Worm (Caenorhabditis elegans): ENCODE results near the gene C17G10.10.

The C17G10.10 gene

DNA sequence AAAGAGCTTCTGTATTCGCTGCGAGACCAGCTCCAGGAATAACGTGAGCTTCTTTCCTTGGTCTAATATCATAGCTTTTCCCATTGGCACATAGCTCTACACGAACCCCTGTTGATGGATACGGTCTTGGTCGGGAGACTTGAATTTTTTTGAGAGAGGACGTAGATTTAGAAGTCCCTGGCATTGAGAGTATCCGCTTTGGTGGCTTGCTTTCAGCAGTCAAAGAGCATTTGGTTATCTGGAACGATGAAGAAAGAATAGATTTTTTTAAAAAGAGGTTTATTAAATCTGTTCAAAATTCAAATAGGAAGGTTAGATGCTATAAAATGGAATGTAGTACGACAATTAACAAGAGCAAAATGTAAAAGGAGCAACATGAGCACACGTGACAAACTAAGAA is 9.5 kb downstream of the C17G10.10 start, which contains the start of gene C17G10.13 (continued):
- no peak for TF ChIP-seq ceh-100 (GFP tag; IDR thresholded peaks at IDR 0.05)

DNA sequence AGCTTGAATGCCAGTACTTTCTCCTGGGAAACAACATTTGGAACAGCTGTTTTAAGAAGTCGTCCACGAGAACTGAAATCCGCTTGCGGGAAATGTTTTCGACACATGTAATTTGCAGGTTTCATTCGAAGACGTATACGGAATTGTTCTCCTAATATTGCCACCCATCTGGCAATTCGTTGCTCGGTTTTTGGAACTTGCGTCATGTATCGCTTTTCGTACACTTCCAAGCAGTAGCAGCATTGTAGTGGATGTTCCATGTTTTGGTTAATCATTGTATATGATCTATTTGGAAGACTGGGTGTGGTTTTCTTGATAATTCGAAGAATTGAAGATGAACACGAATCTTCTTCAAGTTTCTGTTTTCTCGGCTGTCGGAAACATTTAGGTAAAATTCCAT is 11.4 kb downstream of the C17G10.10 start:
- TF ChIP-seq ama-1 (optimal IDR thresholded peaks at IDR 0.05) = no peak
- no peak for TF ChIP-seq ama-1 (GFP tag; optimal IDR thresholded peaks at IDR 0.05)
- no peak for TF ChIP-seq madf-3 (GFP tag; IDR thresholded peaks at IDR 0.05)
- TF ChIP-seq K11D2.4 (GFP tag; IDR thresholded peaks at IDR 0.05) = no peak
- no peak for TF ChIP-seq mxl-1 (tag; optimal IDR thresholded peaks at IDR 0.05)
- TF ChIP-seq B0336.3 (GFP tag; IDR thresholded peaks at IDR 0.05) = no peak
- no peak for TF ChIP-seq egl-44 (GFP tag; IDR thresholded peaks at IDR 0.05)
- TF ChIP-seq snpc-3.4 (tag; optimal IDR thresholded peaks at IDR 0.05) = no peak
- no peak for TF ChIP-seq ztf-28 (GFP tag; IDR thresholded peaks at IDR 0.05)
- no peak for TF ChIP-seq sptf-2 (GFP tag; optimal IDR thresholded peaks at IDR 0.05)
- TF ChIP-seq hmg-20 (GFP tag; IDR thresholded peaks at IDR 0.05) = no peak
- no peak for TF ChIP-seq snpc-1.3 (tag; optimal IDR thresholded peaks at IDR 0.05; ENCODE audit: insufficient read depth)
- no peak for TF ChIP-seq mel-28 (tag; optimal IDR thresholded peaks at IDR 0.05; ENCODE audit: borderline replicate concordance)
- no peak for TF ChIP-seq xnd-1 (tag; optimal IDR thresholded peaks at IDR 0.05)
- no peak for TF ChIP-seq fkh-3 (tag; optimal IDR thresholded peaks at IDR 0.05)

DNA sequence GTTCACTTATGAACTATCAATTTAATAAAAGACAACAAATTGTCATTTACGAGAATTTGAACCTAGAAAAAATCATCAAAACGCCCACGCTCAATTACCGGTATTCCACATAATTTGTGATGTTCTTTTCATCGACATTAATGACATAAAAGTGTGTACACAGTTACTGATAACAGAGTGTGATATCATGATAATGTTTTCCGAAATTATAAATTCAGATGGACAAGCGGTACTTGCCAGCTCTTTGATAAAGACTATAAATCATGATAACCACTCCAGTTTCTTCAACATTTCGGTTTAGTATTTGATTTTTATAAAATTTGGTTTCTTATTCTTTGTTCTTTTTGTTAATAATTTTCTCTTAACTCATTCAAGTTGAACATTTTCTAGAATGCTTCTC is 13.4 kb downstream of the C17G10.10 start, which contains the start of gene lys-8:
lys-8 (plus strand) TSS at position 391 of the 400 bp plus-strand sequence.
- TF ChIP-seq zim-3 (tag; optimal IDR thresholded peaks at IDR 0.05) (no peak), unc-130 (GFP tag; optimal IDR thresholded peaks at IDR 0.05) (no peak), tlf-1 (GFP tag; optimal IDR thresholded peaks at IDR 0.05) (no peak), F39B2.1 (GFP tag; IDR thresholded peaks at IDR 0.05) (no peak), akir-1 (GFP tag; optimal IDR thresholded peaks at IDR 0.05) (no peak), ZK185.1 (tag; optimal IDR thresholded peaks at IDR 0.05; ENCODE audit: poor library complexity, severe bottlenecking) (no peak), him-1 (tag; optimal IDR thresholded peaks at IDR 0.05) (no peak), nhr-80 (tag; optimal IDR thresholded peaks at IDR 0.05) (peak; percentile 93), F37B4.10 (GFP tag; IDR thresholded peaks at IDR 0.05) (no peak), tbp1 (GFP tag; optimal IDR thresholded peaks at IDR 0.05) (no peak), let-607 (tag; optimal IDR thresholded peaks at IDR 0.05) (peak in 1 of 2 experiments; percentile 13), cebp-2 (GFP tag; IDR thresholded peaks at IDR 0.05) (no peak), efl-1 (GFP tag; optimal IDR thresholded peaks at IDR 0.05) (no peak), hlh-26 (GFP tag; conservative IDR thresholded peaks at IDR 0.05) (no peak), egl-18 (GFP tag; IDR thresholded peaks at IDR 0.05) (no peak), tbx-9 (tag; optimal IDR thresholded peaks at IDR 0.05; ENCODE audit: borderline replicate concordance) (no peak), B0035.1 (tag; optimal IDR thresholded peaks at IDR 0.05) (no peak), Y56A3A.18 (GFP tag; IDR thresholded peaks at IDR 0.05) (no peak), Y53G8AR.9 (GFP tag; conservative IDR thresholded peaks at IDR 0.05) (no peak), T26A5.8 (tag; optimal IDR thresholded peaks at IDR 0.05) (no peak), unc-62 (GFP tag; optimal IDR thresholded peaks at IDR 0.05) (no peak), sea-2 (GFP tag; IDR thresholded peaks at IDR 0.05) (no peak), lsl-1 (GFP tag; optimal IDR thresholded peaks at IDR 0.05) (no peak), hsf-1 (GFP tag; IDR thresholded peaks at IDR 0.05) (no peak), athp-1 (tag; optimal IDR thresholded peaks at IDR 0.05) (no peak), lin-40 (tag; optimal IDR thresholded peaks at IDR 0.05) (no peak), ets-4 (GFP tag; optimal IDR thresholded peaks at IDR 0.05) (peak; percentile 44), F33H1.4 (GFP tag; IDR thresholded peaks at IDR 0.05) (no peak), rec-8 (tag; optimal IDR thresholded peaks at IDR 0.05) (no peak), rcor-1 (GFP tag; IDR thresholded peaks at IDR 0.05) (no peak), somi-1 (GFP tag; optimal IDR thresholded peaks at IDR 0.05) (no peak)
